Worm (Caenorhabditis elegans) whole organism, L1 larva: ENCODE data around the gene snt-1.

Experiments
- aha-1 ChIP-seq: fragments of 150-350 bp; optimal IDR thresholded peaks from 2 replicates; lab custom pipeline; 2014; ENCODE audit warnings: missing biosample characterization, missing genetic modification characterization
- ama-1 ChIP-seq: fragments of 150-350 bp; optimal IDR thresholded peaks from 2 replicates; lab custom pipeline; 2014
- blmp-1 ChIP-seq: fragments of 150-350 bp; optimal IDR thresholded peaks from 2 replicates; lab custom pipeline; 2014; ENCODE audit warnings: missing biosample characterization, missing genetic modification characterization
- ceh-8 ChIP-seq: fragments of 200-800 bp; sonication (Bioruptor generic); optimal IDR thresholded peaks from 2 replicates; lab custom pipeline; 2018; ENCODE audit warnings: mild to moderate bottlenecking, missing genetic modification characterization, moderate library complexity, missing compliant biosample characterization
- ceh-82 ChIP-seq, 3 experiments: fragments of 150-350 bp in 1 of 3; sonication (generic microtip) in 2 of 3; optimal IDR thresholded peaks; 2 replicates each; lab custom pipeline; 2014 to 2017; ENCODE audit warnings: missing biosample characterization in 3 of 3, missing genetic modification characterization in 3 of 3
- ceh-90 ChIP-seq: sonication (generic microtip); optimal IDR thresholded peaks from 2 replicates; lab custom pipeline; 2016; ENCODE audit warnings: missing genetic modification characterization, missing compliant biosample characterization
- dpl-1 ChIP-seq, 3 experiments: fragments of 150-350 bp in 2 of 3; sonication (generic microtip) in 1 of 3; optimal IDR thresholded peaks; 2 replicates each; lab custom pipeline; 2014 to 2017; ENCODE audit warnings: missing biosample characterization in 3 of 3, missing genetic modification characterization in 3 of 3, missing genetic modification reagents in 3 of 3
- efl-1 ChIP-seq, 4 experiments: fragments of 150-350 bp; optimal IDR thresholded peaks in 3 of 4; peaks in 1 of 4; 1 replicate in 1 of 4; 2 replicates in 3 of 4; lab custom pipeline; 2014; ENCODE audit warnings: missing biosample characterization in 2 of 4, missing genetic modification characterization in 2 of 4, missing genetic modification reagents in 2 of 4
- egl-13 ChIP-seq: sonication (generic microtip); optimal IDR thresholded peaks from 2 replicates; lab custom pipeline; 2016; ENCODE audit warnings: missing genotype, missing genetic modification reagents, missing genetic modification characterization, missing compliant biosample characterization
- egl-27 ChIP-seq, 2 experiments: fragments of 150-350 bp in 1 of 2; sonication (generic microtip); optimal IDR thresholded peaks; 3 replicates each; lab custom pipeline; 2017 to 2018; ENCODE audit warnings: missing biosample characterization in 2 of 2, missing genetic modification characterization in 2 of 2, missing genetic modification reagents in 2 of 2
- elt-2 ChIP-seq: sonication (generic microtip); optimal IDR thresholded peaks from 2 replicates; lab custom pipeline; 2016; ENCODE audit warnings: missing genetic modification characterization, mild to moderate bottlenecking, inconsistent platforms, missing compliant biosample characterization, missing genetic modification reagents
- elt-3 ChIP-seq, 6 experiments: fragments of 150-350 bp in 1 of 6; sonication (generic microtip); optimal IDR thresholded peaks; 2 replicates each; lab custom pipeline; 2017 to 2018; ENCODE audit warnings: missing biosample characterization in 6 of 6, missing genetic modification characterization in 6 of 6, inconsistent platforms in 1 of 6
- ets-5 ChIP-seq: fragments of 200-800 bp; sonication (Bioruptor generic); IDR thresholded peaks from 2 replicates; pipeline ENCODE4 v1.3.6; 2022; ENCODE audit warnings: missing genetic modification characterization, missing compliant biosample characterization
- fkh-4 ChIP-seq: sonication (generic microtip); optimal IDR thresholded peaks from 2 replicates; lab custom pipeline; 2016; ENCODE audit warnings: missing compliant biosample characterization, missing genetic modification characterization, borderline replicate concordance
- fkh-8 ChIP-seq: sonication (generic microtip); optimal IDR thresholded peaks from 2 replicates; lab custom pipeline; 2016; ENCODE audit warnings: mild to moderate bottlenecking, missing genetic modification characterization, missing compliant biosample characterization
- grh-1 ChIP-seq: fragments of 200-800 bp; sonication (Bioruptor generic); IDR thresholded peaks from 2 replicates; pipeline ENCODE4 v1.3.6; 2022; ENCODE audit warnings: missing genetic modification reagents, missing genetic modification characterization, missing compliant biosample characterization
- hlh-17 ChIP-seq: fragments of 200-800 bp; sonication (Bioruptor generic); optimal IDR thresholded peaks from 2 replicates; lab custom pipeline; 2018; ENCODE audit warnings: missing genetic modification characterization, mild to moderate bottlenecking, missing compliant biosample characterization, moderate library complexity, borderline replicate concordance
- jun-1 ChIP-seq: fragments of 150-350 bp; optimal IDR thresholded peaks from 2 replicates; lab custom pipeline; 2014; ENCODE audit warnings: missing biosample characterization, missing genetic modification reagents, missing genetic modification characterization
- lin-14 ChIP-seq: fragments of 200-800 bp; sonication (Bioruptor generic); optimal IDR thresholded peaks from 2 replicates; lab custom pipeline; 2018; ENCODE audit warnings: mild to moderate bottlenecking, missing genetic modification characterization, moderate library complexity, missing compliant biosample characterization
- lin-35 ChIP-seq, 2 experiments: fragments of 150-350 bp; optimal IDR thresholded peaks; 2 replicates each; lab custom pipeline; 2014; ENCODE audit warnings: missing biosample characterization in 2 of 2, missing genetic modification characterization in 2 of 2, missing genetic modification reagents in 2 of 2
- lsy-2 ChIP-seq, 2 experiments: fragments of 150-350 bp; optimal IDR thresholded peaks; 2 replicates each; lab custom pipeline; 2014; ENCODE audit warnings: missing biosample characterization in 2 of 2, missing genetic modification characterization in 2 of 2
- mep-1 ChIP-seq: fragments of 150-350 bp; optimal IDR thresholded peaks from 2 replicates; lab custom pipeline; 2014; ENCODE audit warnings: missing biosample characterization, missing genetic modification characterization
- nhr-11 ChIP-seq: fragments of 150-350 bp; optimal IDR thresholded peaks from 2 replicates; lab custom pipeline; 2014; ENCODE audit warnings: missing biosample characterization, missing genetic modification characterization
- nhr-12 ChIP-seq: sonication (generic microtip); optimal IDR thresholded peaks from 2 replicates; lab custom pipeline; 2017; ENCODE audit warnings: missing biosample characterization, missing genetic modification characterization
- nhr-19 ChIP-seq: fragments of 200-800 bp; sonication (Bioruptor generic); conservative IDR thresholded peaks from 2 replicates; pipeline ENCODE4 v1.3.6; 2022; ENCODE audit warnings: missing genetic modification characterization, missing compliant biosample characterization
- nhr-20 ChIP-seq: sonication (generic microtip); optimal IDR thresholded peaks from 2 replicates; lab custom pipeline; 2016; ENCODE audit warnings: mild to moderate bottlenecking, missing genetic modification characterization, missing compliant biosample characterization
- nhr-237 ChIP-seq: fragments of 150-350 bp; optimal IDR thresholded peaks from 2 replicates; lab custom pipeline; 2014; ENCODE audit warnings: missing biosample characterization, missing genetic modification characterization
- nhr-71 ChIP-seq: sonication (generic microtip); optimal IDR thresholded peaks from 2 replicates; lab custom pipeline; 2016; ENCODE audit warnings: mild to moderate bottlenecking, missing genetic modification characterization, moderate library complexity, missing compliant biosample characterization
- nhr-84 ChIP-seq: sonication (generic microtip); optimal IDR thresholded peaks from 2 replicates; lab custom pipeline; 2017; ENCODE audit warnings: missing biosample characterization, missing genetic modification characterization
- nhr-85 ChIP-seq: sonication (generic microtip); peaks from one replicate; lab custom pipeline; 2016; ENCODE audit warnings: missing genetic modification characterization, inconsistent platforms, missing compliant biosample characterization
- nhr-90 ChIP-seq: sonication (generic microtip); optimal IDR thresholded peaks from 2 replicates; lab custom pipeline; 2016; ENCODE audit warnings: mild to moderate bottlenecking, missing genetic modification characterization, missing compliant biosample characterization; ENCODE audit not compliant: poor library complexity
- pqm-1 ChIP-seq: sonication (generic microtip); optimal IDR thresholded peaks from 3 replicates; lab custom pipeline; 2017; ENCODE audit warnings: missing biosample characterization, missing genetic modification characterization
- rnt-1 ChIP-seq: sonication (generic microtip); optimal IDR thresholded peaks from 2 replicates; lab custom pipeline; 2016; ENCODE audit warnings: mild to moderate bottlenecking, missing genetic modification characterization, moderate library complexity, missing compliant biosample characterization
- skn-1 ChIP-seq: fragments of 150-350 bp; optimal IDR thresholded peaks from 2 replicates; lab custom pipeline; 2014; ENCODE audit warnings: missing biosample characterization, missing genetic modification characterization
- snpc-4 ChIP-seq: fragments of 150-350 bp; optimal IDR thresholded peaks from 2 replicates; lab custom pipeline; 2014; ENCODE audit warnings: missing biosample characterization, missing genetic modification characterization
- snu-23 ChIP-seq: sonication (generic microtip); optimal IDR thresholded peaks from 2 replicates; lab custom pipeline; 2016; ENCODE audit warnings: missing genetic modification characterization, missing compliant biosample characterization
- swsn-7 ChIP-seq: sonication (generic microtip); optimal IDR thresholded peaks from 2 replicates; lab custom pipeline; 2016; ENCODE audit warnings: missing genetic modification characterization, missing compliant biosample characterization
- tbx-2 ChIP-seq: sonication (generic microtip); optimal IDR thresholded peaks from 2 replicates; lab custom pipeline; 2016; ENCODE audit warnings: missing genetic modification characterization, missing compliant biosample characterization
- unc-62 ChIP-seq: fragments of 150-350 bp; optimal IDR thresholded peaks from 2 replicates; lab custom pipeline; 2014; ENCODE audit warnings: missing biosample characterization, missing genetic modification reagents, missing genetic modification characterization
- zag-1 ChIP-seq: fragments of 150-350 bp; optimal IDR thresholded peaks from 2 replicates; lab custom pipeline; 2014; ENCODE audit warnings: missing biosample characterization, missing genetic modification characterization
- ztf-11 ChIP-seq, 2 experiments: sonication (generic microtip); optimal IDR thresholded peaks; 2 replicates each; lab custom pipeline; 2016 to 2017; ENCODE audit warnings: missing genetic modification characterization in 2 of 2, missing biosample characterization in 1 of 2, missing compliant biosample characterization in 1 of 2

The snt-1 gene

ce11 chrII:6843680-6844079, 32.9 kb downstream of the snt-1 start (continued):
- no peak for TF ChIP-seq grh-1 (GFP tag; lab: Robert Waterston, UW)
- TF ChIP-seq zag-1 (tag; lab: Kevin White, UChicago): no peak
- TF ChIP-seq skn-1 (tag; lab: Kevin White, UChicago): no peak
- no peak for TF ChIP-seq nhr-19 (GFP tag; lab: Robert Waterston, UW)
- TF ChIP-seq egl-13 (tag; lab: Kevin White, UChicago): no peak
- TF ChIP-seq jun-1 (tag; lab: Kevin White, UChicago): no peak
- TF ChIP-seq nhr-12 (tag; lab: Kevin White, UChicago): no peak
- TF ChIP-seq ztf-11 (tag; optimal IDR thresholded peaks at IDR 0.05; lab: Kevin White, UChicago): no peak
- TF ChIP-seq dpl-1 (GFP tag; optimal IDR thresholded peaks at IDR 0.05; lab: Kevin White, UChicago): no peak
- TF ChIP-seq pqm-1 (tag; lab: Kevin White, UChicago): no peak

ce11 chrII:6844227-6845005, 33.7 kb downstream of the snt-1 start:
- TF ChIP-seq mep-1 (tag; lab: Kevin White, UChicago) (peak; percentile 56), snpc-4 (peak; percentile 40), nhr-84 (tag; lab: Kevin White, UChicago) (no peak), efl-1 (optimal IDR thresholded peaks at IDR 0.05; lab: Kevin White, UChicago) (peak in 1 of 2 experiments; percentile 11), efl-1 (GFP tag; optimal IDR thresholded peaks at IDR 0.05 in 1 of 2; lab: Kevin White, UChicago) (peak in 1 of 2 experiments; percentile 42), ama-1 (lab: Kevin White, UChicago) (no peak), grh-1 (GFP tag; lab: Robert Waterston, UW) (peak; percentile 21; the same call in 1 of the 2 replicates), lin-35 (GFP tag; optimal IDR thresholded peaks at IDR 0.05; lab: Kevin White, UChicago) (no peak), nhr-12 (tag; lab: Kevin White, UChicago) (no peak), swsn-7 (no peak), rnt-1 (peak; percentile 14), ceh-82 (tag; optimal IDR thresholded peaks at IDR 0.05; lab: Kevin White, UChicago) (peak in 1 of 3 experiments; percentile 11), skn-1 (tag; lab: Kevin White, UChicago) (peak; percentile 61), ets-5 (no peak), egl-27 (tag; optimal IDR thresholded peaks at IDR 0.05; lab: Kevin White, UChicago) (peak in 1 of 2 experiments; percentile 59), fkh-4 (tag; lab: Kevin White, UChicago) (no peak), nhr-11 (tag; lab: Kevin White, UChicago) (no peak), lin-14 (GFP tag; lab: Kevin White, UChicago) (peak; percentile 18), nhr-85 (peak; percentile 75), blmp-1 (peak; percentile 72), ceh-8 (no peak), lsy-2 (tag; optimal IDR thresholded peaks at IDR 0.05; lab: Kevin White, UChicago) (peak in 1 of 2 experiments; percentile 25), fkh-8 (tag; lab: Kevin White, UChicago) (no peak)

ce11 chrII:6845006-6845459, 34.3 kb downstream of the snt-1 start:
- peak; percentile 41 for TF ChIP-seq snu-23 (GFP tag; lab: Kevin White, UChicago)
- peak in 2 of 6 experiments; percentile 33 to 69 for TF ChIP-seq elt-3 (tag; optimal IDR thresholded peaks at IDR 0.05; lab: Kevin White, UChicago)
- TF ChIP-seq ceh-90: no peak
- peak; percentile 30 for TF ChIP-seq nhr-20
- peak in 1 of 2 experiments; percentile 1 for TF ChIP-seq lsy-2 (tag; optimal IDR thresholded peaks at IDR 0.05; lab: Kevin White, UChicago)
- TF ChIP-seq elt-2: peak; percentile 49
- no peak for TF ChIP-seq hlh-17
- TF ChIP-seq tbx-2 (tag; lab: Kevin White, UChicago): peak; percentile 63
- peak; percentile 32 for TF ChIP-seq nhr-71 (tag; lab: Kevin White, UChicago)
- peak; percentile 69 for TF ChIP-seq blmp-1
- no peak for TF ChIP-seq nhr-237 (tag; lab: Kevin White, UChicago)
- TF ChIP-seq efl-1 (optimal IDR thresholded peaks at IDR 0.05; lab: Kevin White, UChicago): no peak
- TF ChIP-seq efl-1 (GFP tag; optimal IDR thresholded peaks at IDR 0.05 in 1 of 2; lab: Kevin White, UChicago): peak in 1 of 2 experiments; percentile 87
- TF ChIP-seq aha-1 (tag; lab: Kevin White, UChicago): no peak
- TF ChIP-seq unc-62: no peak
- TF ChIP-seq jun-1 (tag; lab: Kevin White, UChicago): no peak
- TF ChIP-seq nhr-90: peak; percentile 12
